Fruit fly (Drosophila melanogaster) whole organism, embryonic: Measurements from ENCODE around the gene BNIP3.

Experiments used
- BtbVII ChIP-seq: fragments of 200-800 bp; sonication (Bioruptor generic); optimal IDR thresholded peaks from 3 replicates; lab custom pipeline; 2017; ENCODE audit warnings: missing biosample characterization, mild to moderate bottlenecking, missing genetic modification characterization
- CG1024 ChIP-seq: fragments of 200-800 bp; sonication (Bioruptor generic); IDR thresholded peaks from 2 replicates; pipeline ENCODE4 v1.3.6; 2022; ENCODE audit warnings: missing biosample characterization, missing genetic modification characterization
- CG10366 ChIP-seq: fragments of 200-800 bp; sonication (Bioruptor generic); IDR thresholded peaks from 2 replicates; pipeline ENCODE4 v1.3.6; 2022; ENCODE audit warnings: missing biosample characterization, missing genetic modification characterization
- CG10431 ChIP-seq: fragments of 200-800 bp; sonication (Bioruptor generic); optimal IDR thresholded peaks from 3 replicates; lab custom pipeline; 2018; ENCODE audit warnings: missing biosample characterization, mild to moderate bottlenecking, missing genetic modification characterization
- CG11560 ChIP-seq: fragments of 200-800 bp; sonication (Bioruptor generic); IDR thresholded peaks from 3 replicates; pipeline ENCODE4 v1.3.6; 2022; ENCODE audit warnings: missing biosample characterization, missing genetic modification characterization
- CG13424 ChIP-seq: fragments of 200-800 bp; sonication (Bioruptor generic); optimal IDR thresholded peaks from 2 replicates; lab custom pipeline; 2019; ENCODE audit warnings: missing biosample characterization, mild to moderate bottlenecking, missing genetic modification characterization, moderate library complexity
- CG14667 ChIP-seq: fragments of 200-800 bp; sonication (Bioruptor generic); IDR thresholded peaks from 2 replicates; pipeline ENCODE4 v1.3.6; 2022; ENCODE audit warnings: missing biosample characterization, missing genetic modification characterization
- CG15696 ChIP-seq: fragments of 200-800 bp; sonication (Bioruptor generic); optimal IDR thresholded peaks from 2 replicates; lab custom pipeline; 2019; ENCODE audit warnings: missing biosample characterization, mild to moderate bottlenecking, missing genetic modification characterization, moderate library complexity
- CG16813 ChIP-seq: fragments of 200-800 bp; sonication (Bioruptor generic); IDR thresholded peaks from 3 replicates; pipeline ENCODE4 v1.3.6; 2022; ENCODE audit warnings: missing biosample characterization, missing genetic modification characterization; ENCODE audit not compliant: partially characterized antibody
- CG16863 ChIP-seq: fragments of 200-800 bp; sonication (Bioruptor generic); optimal IDR thresholded peaks from 3 replicates; lab custom pipeline; 2016; ENCODE audit warnings: missing biosample characterization, missing genetic modification characterization
- CG1792 ChIP-seq: fragments of 200-800 bp; sonication (Bioruptor generic); optimal IDR thresholded peaks from 2 replicates; lab custom pipeline; 2016; ENCODE audit warnings: missing biosample characterization, missing genetic modification characterization
- CG18262 ChIP-seq: fragments of 200-800 bp; optimal IDR thresholded peaks from 3 replicates; lab custom pipeline; 2019; ENCODE audit warnings: missing biosample characterization, mild to moderate bottlenecking, missing genetic modification characterization, moderate library complexity
- CG2889 ChIP-seq: fragments of 200-800 bp; sonication (Bioruptor generic); IDR thresholded peaks from 3 replicates; pipeline ENCODE4 v1.3.6; 2022; ENCODE audit warnings: missing biosample characterization, missing genetic modification characterization
- CG3065 ChIP-seq: fragments of 200-800 bp; sonication (Bioruptor generic); optimal IDR thresholded peaks from 2 replicates; lab custom pipeline; 2016; ENCODE audit warnings: missing biosample characterization, missing genetic modification characterization
- CG31365 ChIP-seq: fragments of 200-800 bp; sonication (Bioruptor generic); optimal IDR thresholded peaks from 2 replicates; lab custom pipeline; 2018; ENCODE audit warnings: missing biosample characterization, mild to moderate bottlenecking, missing genetic modification characterization
- CG31388 ChIP-seq: fragments of 200-800 bp; sonication (Bioruptor generic); optimal IDR thresholded peaks from 2 replicates; lab custom pipeline; 2016; ENCODE audit warnings: missing biosample characterization, missing genetic modification characterization
- CG3847 ChIP-seq: fragments of 200-800 bp; sonication (Bioruptor generic); IDR thresholded peaks from 2 replicates; pipeline ENCODE4 v1.3.6; 2022; ENCODE audit warnings: missing biosample characterization, missing genetic modification characterization
- CG3995 ChIP-seq: fragments of 200-800 bp; sonication (Bioruptor generic); optimal IDR thresholded peaks from 3 replicates; lab custom pipeline; 2016; ENCODE audit warnings: missing biosample characterization, missing genetic modification characterization
- CG4282 ChIP-seq: fragments of 200-800 bp; sonication (Bioruptor generic); optimal IDR thresholded peaks from 2 replicates; lab custom pipeline; 2016; ENCODE audit warnings: missing biosample characterization, missing genetic modification characterization
- CG6272 ChIP-seq: fragments of 200-800 bp; sonication (Bioruptor generic); IDR thresholded peaks from 2 replicates; pipeline ENCODE4 v1.3.6; 2022; ENCODE audit warnings: missing biosample characterization, missing genetic modification characterization
- CG7839 ChIP-seq: fragments of 200-800 bp; sonication (Bioruptor generic); optimal IDR thresholded peaks from 3 replicates; lab custom pipeline; 2018; ENCODE audit warnings: missing biosample characterization, mild to moderate bottlenecking, missing genetic modification characterization, moderate library complexity
- CG9609 ChIP-seq: fragments of 200-800 bp; sonication (Bioruptor generic); optimal IDR thresholded peaks from 3 replicates; lab custom pipeline; 2016; ENCODE audit warnings: missing biosample characterization, missing genetic modification characterization
- CHES-1-like ChIP-seq: fragments of 200-800 bp; sonication (Bioruptor generic); optimal IDR thresholded peaks from 2 replicates; lab custom pipeline; 2016; ENCODE audit warnings: missing biosample characterization, missing genetic modification characterization
- Camta ChIP-seq: fragments of 200-800 bp; sonication (Bioruptor generic); optimal IDR thresholded peaks from 2 replicates; lab custom pipeline; 2016; ENCODE audit warnings: missing biosample characterization, missing genetic modification characterization
- D ChIP-seq, 2 experiments: fragments of 200-800 bp in 1 of 2; fragments of >200 bp in 1 of 2; sonication (Bioruptor generic) in 1 of 2; optimal IDR thresholded peaks; 2 replicates in 1 of 2; 3 replicates in 1 of 2; lab custom pipeline; 2017; ENCODE audit warnings: mild to moderate bottlenecking in 1 of 2, missing biosample characterization in 1 of 2, missing genetic modification characterization in 1 of 2, missing genetic modification reagents in 1 of 2
- Dad ChIP-seq: fragments of 200-800 bp; sonication (Bioruptor generic); optimal IDR thresholded peaks from 3 replicates; lab custom pipeline; 2016; ENCODE audit warnings: missing biosample characterization, missing genetic modification characterization
- Doc3 ChIP-seq: fragments of 200-800 bp; sonication (Bioruptor generic); IDR thresholded peaks from 3 replicates; pipeline ENCODE4 v1.3.6; 2022; ENCODE audit warnings: missing biosample characterization, missing genetic modification characterization; ENCODE audit not compliant: partially characterized antibody
- Mad ChIP-seq: fragments of 200-800 bp; sonication (Bioruptor generic); optimal IDR thresholded peaks from 2 replicates; lab custom pipeline; 2016; ENCODE audit warnings: missing biosample characterization, missing genetic modification characterization
- NfI ChIP-seq: fragments of 200-800 bp; sonication (Bioruptor generic); optimal IDR thresholded peaks from 3 replicates; lab custom pipeline; 2018; ENCODE audit warnings: missing biosample characterization, mild to moderate bottlenecking, missing genetic modification characterization, moderate library complexity
- Sin3A ChIP-seq: fragments of >200 bp; optimal IDR thresholded peaks from 2 replicates; lab custom pipeline; 2018
- Trl ChIP-seq, 3 experiments: fragments of >200 bp in 2 of 3; fragments of 200-800 bp in 1 of 3; sonication (Bioruptor generic) in 1 of 3; optimal IDR thresholded peaks; 2 replicates in 1 of 3; 3 replicates in 2 of 3; lab custom pipeline; 2016 to 2017; ENCODE audit warnings: missing biosample characterization in 1 of 3, missing genetic modification characterization in 1 of 3
- bcd ChIP-seq: fragments of 200-800 bp; sonication (Bioruptor generic); optimal IDR thresholded peaks from 2 replicates; lab custom pipeline; 2017; ENCODE audit warnings: missing biosample characterization, mild to moderate bottlenecking, missing genetic modification characterization
- br ChIP-seq: fragments of >200 bp; optimal IDR thresholded peaks from 2 replicates; lab custom pipeline; 2017
- chif ChIP-seq, 2 experiments: fragments of 200-800 bp; sonication (Bioruptor generic); optimal IDR thresholded peaks; 3 replicates each; lab custom pipeline; 2016; ENCODE audit warnings: missing biosample characterization in 2 of 2, missing genetic modification characterization in 2 of 2
- cwo ChIP-seq: fragments of 200-800 bp; sonication (Bioruptor generic); optimal IDR thresholded peaks from 3 replicates; lab custom pipeline; 2017; ENCODE audit warnings: missing biosample characterization, missing genetic modification characterization, mild to moderate bottlenecking, moderate library complexity, missing genetic modification reagents
- dimm ChIP-seq: fragments of 200-800 bp; sonication (Bioruptor generic); IDR thresholded peaks from 2 replicates; pipeline ENCODE4 v1.3.6; 2022; ENCODE audit warnings: missing biosample characterization, missing genetic modification characterization
- fru ChIP-seq: fragments of >200 bp; optimal IDR thresholded peaks from 2 replicates; lab custom pipeline; 2017
- gro ChIP-seq: fragments of 200-800 bp; sonication (Bioruptor generic); optimal IDR thresholded peaks from 2 replicates; lab custom pipeline; 2016; ENCODE audit warnings: missing biosample characterization, missing genetic modification characterization
- h ChIP-seq: fragments of >200 bp; optimal IDR thresholded peaks from 2 replicates; lab custom pipeline; 2017
- hkb ChIP-seq, 2 experiments: fragments of 200-800 bp in 1 of 2; fragments of >200 bp in 1 of 2; sonication (Bioruptor generic) in 1 of 2; IDR thresholded peaks in 1 of 2; optimal IDR thresholded peaks in 1 of 2; 2 replicates each; pipeline versions ENCODE4 v1.3.6 to Lab custom; 2017 to 2022; ENCODE audit warnings: missing biosample characterization in 1 of 2, missing genetic modification characterization in 1 of 2
- inv ChIP-seq: fragments of 200-800 bp; sonication (Bioruptor generic); IDR thresholded peaks from 2 replicates; pipeline ENCODE4 v1.3.6; 2022; ENCODE audit warnings: missing biosample characterization, missing genetic modification characterization; ENCODE audit not compliant: partially characterized antibody
- lbe ChIP-seq: fragments of 200-800 bp; sonication (Bioruptor generic); optimal IDR thresholded peaks from 2 replicates; lab custom pipeline; 2016; ENCODE audit warnings: missing biosample characterization, mild to moderate bottlenecking, missing genetic modification characterization
- nom ChIP-seq: fragments of 200-800 bp; sonication (Bioruptor generic); optimal IDR thresholded peaks from 2 replicates; lab custom pipeline; 2017; ENCODE audit warnings: missing biosample characterization, missing genetic modification characterization, mild to moderate bottlenecking, moderate library complexity, missing genetic modification reagents
- peb ChIP-seq: fragments of 200-800 bp; sonication (Bioruptor generic); IDR thresholded peaks from 2 replicates; pipeline ENCODE4 v1.3.6; 2022; ENCODE audit warnings: missing biosample characterization, missing genetic modification characterization
- pzg ChIP-seq: fragments of 200-800 bp; sonication (Bioruptor generic); optimal IDR thresholded peaks from 3 replicates; lab custom pipeline; 2018; ENCODE audit warnings: missing biosample characterization, mild to moderate bottlenecking, missing genetic modification characterization, moderate library complexity
- ro ChIP-seq: fragments of 200-800 bp; sonication (Bioruptor generic); IDR thresholded peaks from 2 replicates; pipeline ENCODE4 v1.3.6; 2022; ENCODE audit warnings: missing biosample characterization, missing genetic modification characterization
- row ChIP-seq: fragments of 200-800 bp; sonication (Bioruptor generic); IDR thresholded peaks from 3 replicates; pipeline ENCODE4 v1.3.6; 2022; ENCODE audit warnings: missing biosample characterization, missing genetic modification characterization
- schlank ChIP-seq: fragments of 200-800 bp; sonication (Bioruptor generic); optimal IDR thresholded peaks from 2 replicates; lab custom pipeline; 2018; ENCODE audit warnings: missing biosample characterization, mild to moderate bottlenecking, missing genetic modification characterization
- stc ChIP-seq: fragments of 200-800 bp; sonication (Bioruptor generic); IDR thresholded peaks from 2 replicates; pipeline ENCODE4 v1.3.6; 2022; ENCODE audit warnings: missing biosample characterization, missing genetic modification characterization
- tna ChIP-seq: fragments of 200-800 bp; sonication (Bioruptor generic); IDR thresholded peaks from 2 replicates; pipeline ENCODE4 v1.3.6; 2022; ENCODE audit warnings: missing biosample characterization, missing genetic modification characterization; ENCODE audit not compliant: partially characterized antibody
- unc-4 ChIP-seq: fragments of 200-800 bp; sonication (Bioruptor generic); IDR thresholded peaks from 2 replicates; pipeline ENCODE4 v1.3.6; 2022; ENCODE audit warnings: missing biosample characterization, missing genetic modification characterization; ENCODE audit not compliant: partially characterized antibody
- vfl ChIP-seq: fragments of 200-800 bp; sonication (Bioruptor generic); optimal IDR thresholded peaks from 2 replicates; lab custom pipeline; 2016; ENCODE audit warnings: missing biosample characterization, missing genetic modification characterization

BNIP3 gene

DNA sequence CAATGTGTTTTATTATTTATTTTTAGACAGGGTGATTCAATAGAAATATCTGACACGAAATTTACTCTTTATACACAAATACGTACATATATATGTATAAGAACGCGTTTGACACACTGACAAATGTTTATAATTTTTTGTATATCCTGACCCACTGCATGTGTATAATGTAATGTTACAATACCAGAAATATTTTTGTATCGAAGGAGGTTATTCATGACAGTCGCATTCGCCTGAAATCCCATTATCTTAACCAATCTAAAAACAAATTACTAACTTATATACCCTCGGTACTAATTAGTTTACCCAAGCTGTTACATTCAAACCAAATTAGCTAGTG lies 25.0 kb downstream of the BNIP3 start (continued):
- TF ChIP-seq CG1792 (GFP tag; lab: Kevin White, UChicago) (no peak), CG3847 (no peak), CG31365 (tag; lab: Kevin White, UChicago) (no peak), Sin3A (lab: Kevin White, UChicago) (no peak), CG14667 (GFP tag; lab: Robert Waterston, UW) (no peak), unc-4 (GFP tag; lab: Robert Waterston, UW) (no peak), CG16813 (GFP tag; lab: Robert Waterston, UW) (no peak), vfl (GFP tag; lab: Kevin White, UChicago) (no peak), CG18262 (tag; lab: Kevin White, UChicago) (peak; percentile 48), CG2889 (GFP tag; lab: Robert Waterston, UW) (no peak), CG15696 (no peak), schlank (no peak), D (optimal IDR thresholded peaks at IDR 0.05; lab: Kevin White, UChicago) (no peak), D (GFP tag; optimal IDR thresholded peaks at IDR 0.05; lab: Kevin White, UChicago) (no peak), pzg (GFP tag; lab: Kevin White, UChicago) (no peak), gro (GFP tag; lab: Kevin White, UChicago) (no peak), row (peak; percentile 46), Dad (no peak), lbe (GFP tag; lab: Kevin White, UChicago) (no peak), chif (GFP tag; optimal IDR thresholded peaks at IDR 0.05; lab: Kevin White, UChicago) (no peak), fru (no peak), CG10366 (GFP tag; lab: Robert Waterston, UW) (no peak), CG16863 (GFP tag; lab: Kevin White, UChicago) (no peak), CG6272 (GFP tag; lab: Robert Waterston, UW) (no peak), Mad (GFP tag; lab: Kevin White, UChicago) (no peak), CG13424 (peak; percentile 3), Camta (GFP tag; lab: Kevin White, UChicago) (peak; percentile 22), NfI (GFP tag; lab: Kevin White, UChicago) (no peak), peb (GFP tag; lab: Robert Waterston, UW) (no peak), CG11560 (no peak), tna (GFP tag; lab: Robert Waterston, UW) (no peak), CG3995 (GFP tag; lab: Kevin White, UChicago) (no peak), dimm (GFP tag; lab: Robert Waterston, UW) (no peak), Doc3 (no peak), CG4282 (GFP tag; lab: Kevin White, UChicago) (no peak), CG31388 (GFP tag; lab: Kevin White, UChicago) (no peak), CG3065 (GFP tag; lab: Kevin White, UChicago) (no peak), BtbVII (GFP tag; lab: Kevin White, UChicago) (no peak), CHES-1-like (GFP tag; lab: Kevin White, UChicago) (no peak), nom (no peak), bcd (GFP tag; lab: Kevin White, UChicago) (peak; percentile 38), ro (GFP tag; lab: Robert Waterston, UW) (no peak), br (lab: Kevin White, UChicago) (no peak), CG1024 (GFP tag; lab: Robert Waterston, UW) (no peak), stc (no peak), CG7839 (tag; lab: Kevin White, UChicago) (peak; percentile 52), CG10431 (GFP tag; lab: Kevin White, UChicago) (no peak), h (lab: Kevin White, UChicago) (no peak), hkb (optimal IDR thresholded peaks at IDR 0.05; lab: Kevin White, UChicago) (no peak), hkb (GFP tag; IDR thresholded peaks at IDR 0.05; lab: Robert Waterston, UW) (no peak), CG9609 (GFP tag; lab: Kevin White, UChicago) (no peak), Trl (optimal IDR thresholded peaks at IDR 0.05; lab: Kevin White, UChicago) (no peak), Trl (GFP tag; optimal IDR thresholded peaks at IDR 0.05; lab: Kevin White, UChicago) (no peak), inv (GFP tag; lab: Robert Waterston, UW) (no peak), cwo (GFP tag; lab: Kevin White, UChicago) (no peak)
